4 worm cellular contexts compared by ENCODE assay signal in genomic region chrX:9822606-9823264, ce11.
TF ChIP-seq lines count a peak whose summit lies in the region.

No protein-coding gene starts in this region.

TF ChIP-seq in whole organism, L1 larva, 84 proteins besides CTCF, POLR2A, EP300 and RAD21 (continued from another document and continues in another):
- TF ChIP-seq ceh-63 (GFP tag; optimal IDR thresholded peaks at IDR 0.05; lab: Kevin White, UChicago) (no peak), ama-1 (optimal IDR thresholded peaks at IDR 0.05; lab: Kevin White, UChicago) (no peak), ceh-90 (tag; optimal IDR thresholded peaks at IDR 0.05; lab: Kevin White, UChicago) (no peak), jun-1 (tag; optimal IDR thresholded peaks at IDR 0.05; lab: Kevin White, UChicago) (peak; percentile 71), nhr-19 (GFP tag; conservative IDR thresholded peaks at IDR 0.05; lab: Robert Waterston, UW) (peak; percentile 25; the same call in 1 of the 2 replicates), ceh-82 (tag; optimal IDR thresholded peaks at IDR 0.05; lab: Kevin White, UChicago) (peak in 1 of 3 experiments; percentile 3), C34B4.2 (tag; optimal IDR thresholded peaks at IDR 0.05; lab: Kevin White, UChicago) (no peak), mdl-1 (tag; optimal IDR thresholded peaks at IDR 0.05; lab: Kevin White, UChicago) (no peak), xbp-1 (tag; optimal IDR thresholded peaks at IDR 0.05; lab: Kevin White, UChicago) (peak; percentile 54), ces-1 (GFP tag; optimal IDR thresholded peaks at IDR 0.05; lab: Kevin White, UChicago) (no peak), hpl-2 (GFP tag; optimal IDR thresholded peaks at IDR 0.05; lab: Kevin White, UChicago) (no peak), unc-62 (GFP tag; optimal IDR thresholded peaks at IDR 0.05; lab: Kevin White, UChicago) (no peak), ets-5 (GFP tag; IDR thresholded peaks at IDR 0.05; lab: Robert Waterston, UW) (no peak), mef-2 (tag; optimal IDR thresholded peaks at IDR 0.05; lab: Kevin White, UChicago) (no peak), C16A3.4 (tag; optimal IDR thresholded peaks at IDR 0.05; lab: Kevin White, UChicago) (peak; percentile 31), lin-15B (tag; optimal IDR thresholded peaks at IDR 0.05; lab: Kevin White, UChicago) (no peak), Y116A8C.19 (tag; optimal IDR thresholded peaks at IDR 0.05; lab: Kevin White, UChicago; ENCODE audit: borderline replicate concordance) (no peak), egl-13 (tag; optimal IDR thresholded peaks at IDR 0.05; lab: Kevin White, UChicago) (no peak), nhr-76 (tag; optimal IDR thresholded peaks at IDR 0.05; lab: Kevin White, UChicago) (no peak), swsn-7 (tag; optimal IDR thresholded peaks at IDR 0.05; lab: Kevin White, UChicago) (peak; percentile 50), nhr-90 (tag; optimal IDR thresholded peaks at IDR 0.05; lab: Kevin White, UChicago; ENCODE audit: poor library complexity) (peak; percentile 33), zag-1 (tag; optimal IDR thresholded peaks at IDR 0.05; lab: Kevin White, UChicago) (no peak), unc-86 (tag; optimal IDR thresholded peaks at IDR 0.05; lab: Kevin White, UChicago) (no peak), efl-1 (optimal IDR thresholded peaks at IDR 0.05; lab: Kevin White, UChicago) (peak in 1 of 2 experiments; percentile 51), efl-1 (GFP tag; optimal IDR thresholded peaks at IDR 0.05 in 1 of 2; lab: Kevin White, UChicago) (peak in 1 of 2 experiments; percentile 47), nhr-12 (tag; optimal IDR thresholded peaks at IDR 0.05; lab: Kevin White, UChicago) (no peak), alr-1 (tag; optimal IDR thresholded peaks at IDR 0.05; lab: Kevin White, UChicago; ENCODE audit: borderline replicate concordance) (no peak), snu-23 (GFP tag; optimal IDR thresholded peaks at IDR 0.05; lab: Kevin White, UChicago) (peak; percentile 76), sup-37 (GFP tag; optimal IDR thresholded peaks at IDR 0.05; lab: Kevin White, UChicago) (no peak), nhr-71 (tag; optimal IDR thresholded peaks at IDR 0.05; lab: Kevin White, UChicago) (peak; percentile 71), tbx-2 (tag; optimal IDR thresholded peaks at IDR 0.05; lab: Kevin White, UChicago) (peak; percentile 45), C04F5.9 (tag; optimal IDR thresholded peaks at IDR 0.05; lab: Kevin White, UChicago) (no peak), aly-2 (tag; optimal IDR thresholded peaks at IDR 0.05; lab: Kevin White, UChicago) (no peak)

TF ChIP-seq in whole organism, L3 larva, 47 proteins besides CTCF, POLR2A, EP300 and RAD21 (continued from another document):
- TF ChIP-seq eor-1 (tag; optimal IDR thresholded peaks at IDR 0.05; lab: Kevin White, UChicago) (no peak), ceh-28 (tag; optimal IDR thresholded peaks at IDR 0.05; lab: Kevin White, UChicago) (peak; percentile 60), lin-15B (tag; optimal IDR thresholded peaks at IDR 0.05; lab: Kevin White, UChicago) (no peak), snpc-4 (tag; optimal IDR thresholded peaks at IDR 0.05; lab: Kevin White, UChicago) (no peak), fkh-2 (tag; optimal IDR thresholded peaks at IDR 0.05; lab: Kevin White, UChicago) (no peak), daf-12 (tag; optimal IDR thresholded peaks at IDR 0.05; lab: Kevin White, UChicago) (no peak), ZK546.5 (tag; optimal IDR thresholded peaks at IDR 0.05; lab: Kevin White, UChicago) (no peak), skn-1 (tag; optimal IDR thresholded peaks at IDR 0.05; lab: Kevin White, UChicago) (peak; percentile 95), nhr-76 (tag; optimal IDR thresholded peaks at IDR 0.05; lab: Kevin White, UChicago) (no peak), ama-1 (optimal IDR thresholded peaks at IDR 0.05; lab: Kevin White, UChicago) (no peak), R02D3.7 (tag; optimal IDR thresholded peaks at IDR 0.05; lab: Kevin White, UChicago) (no peak), nfya-1 (tag; optimal IDR thresholded peaks at IDR 0.05; lab: Kevin White, UChicago; ENCODE audit: insufficient read depth) (peak; percentile 70)

TF ChIP-seq in whole organism, L4 larva, 104 proteins besides CTCF, POLR2A, EP300 and RAD21 (continued from another document and continues in another):
- TF ChIP-seq nhr-41 (GFP tag; IDR thresholded peaks at IDR 0.05; lab: Robert Waterston, UW), result no peak
- TF ChIP-seq ZK546.5 (tag; optimal IDR thresholded peaks at IDR 0.05; lab: Kevin White, UChicago), result no peak
- TF ChIP-seq vab-7 (GFP tag; IDR thresholded peaks at IDR 0.05; lab: Robert Waterston, UW), result no peak
- no peak for TF ChIP-seq ceh-44 (GFP tag; IDR thresholded peaks at IDR 0.05; lab: Robert Waterston, UW)
- no peak for TF ChIP-seq F37D6.2 (tag; optimal IDR thresholded peaks at IDR 0.05; lab: Kevin White, UChicago)
- TF ChIP-seq zip-2 (tag; optimal IDR thresholded peaks at IDR 0.05; lab: Kevin White, UChicago), result no peak
- peak in 1 of 2 experiments; percentile 93 for TF ChIP-seq unc-62 (GFP tag; optimal IDR thresholded peaks at IDR 0.05 in 1 of 2; lab: Kevin White, UChicago)
- TF ChIP-seq unc-62 (tag; optimal IDR thresholded peaks at IDR 0.05; lab: Kevin White, UChicago), result no peak
- TF ChIP-seq gei-8 (GFP tag; optimal IDR thresholded peaks at IDR 0.05; lab: Kevin White, UChicago), result no peak
- TF ChIP-seq snpc-4 (tag; optimal IDR thresholded peaks at IDR 0.05; lab: Kevin White, UChicago), result no peak
- TF ChIP-seq nhr-76 (tag; optimal IDR thresholded peaks at IDR 0.05; lab: Kevin White, UChicago), result no peak
- peak; percentile 38 for TF ChIP-seq ceh-28 (tag; optimal IDR thresholded peaks at IDR 0.05; lab: Kevin White, UChicago)
- TF ChIP-seq dmd-9 (GFP tag; IDR thresholded peaks at IDR 0.05; lab: Robert Waterston, UW), result no peak
- TF ChIP-seq mxl-3 (GFP tag; optimal IDR thresholded peaks at IDR 0.05; lab: Kevin White, UChicago), result peak; percentile 40
- TF ChIP-seq R02D3.7 (tag; optimal IDR thresholded peaks at IDR 0.05; lab: Kevin White, UChicago), result no peak
- no peak for TF ChIP-seq nhr-10 (tag; optimal IDR thresholded peaks at IDR 0.05; lab: Kevin White, UChicago)
- TF ChIP-seq Y5F2A.4 (GFP tag; optimal IDR thresholded peaks at IDR 0.05; lab: Kevin White, UChicago), result no peak
- no peak for TF ChIP-seq T20F7.1 (GFP tag; optimal IDR thresholded peaks at IDR 0.05; lab: Kevin White, UChicago)
- TF ChIP-seq daf-16 (GFP tag; optimal IDR thresholded peaks at IDR 0.05; lab: Kevin White, UChicago), result no peak
- TF ChIP-seq daf-16 (tag; optimal IDR thresholded peaks at IDR 0.05; lab: Kevin White, UChicago), result peak; percentile 77
- no peak for TF ChIP-seq unc-130 (GFP tag; optimal IDR thresholded peaks at IDR 0.05; lab: Kevin White, UChicago)
- TF ChIP-seq php-3 (GFP tag; IDR thresholded peaks at IDR 0.05; lab: Robert Waterston, UW), result 0 out of 2 replicates have a peak, but pooled peaks have one; percentile 15
- TF ChIP-seq aly-2 (tag; optimal IDR thresholded peaks at IDR 0.05; lab: Kevin White, UChicago), result no peak
- TF ChIP-seq madf-9 (GFP tag; conservative IDR thresholded peaks at IDR 0.05; lab: Robert Waterston, UW), result no peak
- TF ChIP-seq tag-97 (GFP tag; IDR thresholded peaks at IDR 0.05; lab: Robert Waterston, UW), result no peak
- TF ChIP-seq F49E8.2 (tag; optimal IDR thresholded peaks at IDR 0.05; lab: Kevin White, UChicago; ENCODE audit: borderline replicate concordance), result no peak
- no peak for TF ChIP-seq lin-29 (GFP tag; IDR thresholded peaks at IDR 0.05; lab: Robert Waterston, UW)
- no peak for TF ChIP-seq daf-8 (GFP tag; IDR thresholded peaks at IDR 0.05; lab: Robert Waterston, UW)
- no peak for TF ChIP-seq nhr-77 (tag; optimal IDR thresholded peaks at IDR 0.05; lab: Kevin White, UChicago)
- TF ChIP-seq dmd-8 (GFP tag; IDR thresholded peaks at IDR 0.05; lab: Robert Waterston, UW), result no peak
- TF ChIP-seq F26F4.8 (GFP tag; conservative IDR thresholded peaks at IDR 0.05; lab: Robert Waterston, UW), result no peak
- no peak for TF ChIP-seq snpc-1.2 (GFP tag; IDR thresholded peaks at IDR 0.05; lab: Robert Waterston, UW)
- TF ChIP-seq nhr-11 (tag; optimal IDR thresholded peaks at IDR 0.05; lab: Kevin White, UChicago), result peak; percentile 20
- TF ChIP-seq nhr-42 (GFP tag; IDR thresholded peaks at IDR 0.05; lab: Robert Waterston, UW), result no peak
- TF ChIP-seq T26A8.4 (GFP tag; IDR thresholded peaks at IDR 0.05; lab: Robert Waterston, UW), result no peak
- no peak for TF ChIP-seq egl-43 (GFP tag; IDR thresholded peaks at IDR 0.05; lab: Robert Waterston, UW)
- no peak for TF ChIP-seq nhr-111 (GFP tag; optimal IDR thresholded peaks at IDR 0.05; lab: Kevin White, UChicago)
- TF ChIP-seq hlh-30 (tag; optimal IDR thresholded peaks at IDR 0.05; lab: Kevin White, UChicago; ENCODE audit: insufficient read depth), result peak; percentile 61
- TF ChIP-seq spr-1 (tag; optimal IDR thresholded peaks at IDR 0.05; lab: Kevin White, UChicago), result no peak
- no peak for TF ChIP-seq unc-39 (tag; optimal IDR thresholded peaks at IDR 0.05; lab: Kevin White, UChicago)
- TF ChIP-seq mep-1 (tag; optimal IDR thresholded peaks at IDR 0.05; lab: Kevin White, UChicago), result peak; percentile 85
- no peak for TF ChIP-seq zfp-2 (tag; optimal IDR thresholded peaks at IDR 0.05; lab: Kevin White, UChicago)
- no peak for TF ChIP-seq lsy-2 (tag; optimal IDR thresholded peaks at IDR 0.05; lab: Kevin White, UChicago)
- no peak for TF ChIP-seq D1046.2 (GFP tag; IDR thresholded peaks at IDR 0.05; lab: Robert Waterston, UW)
- TF ChIP-seq aha-1 (tag; lab: Kevin White, UChicago), result no peak
- no peak for TF ChIP-seq ctbp-1 (GFP tag; IDR thresholded peaks at IDR 0.05; lab: Robert Waterston, UW)
- TF ChIP-seq ceh-32 (tag; optimal IDR thresholded peaks at IDR 0.05; lab: Kevin White, UChicago; ENCODE audit: poor library complexity), result no peak
- TF ChIP-seq ZK337.2 (GFP tag; IDR thresholded peaks at IDR 0.05; lab: Robert Waterston, UW), result no peak
- peak; percentile 45 for TF ChIP-seq nhr-28 (tag; optimal IDR thresholded peaks at IDR 0.05; lab: Kevin White, UChicago)

TF ChIP-seq in whole organism, late embryonic, 69 proteins besides CTCF, POLR2A, EP300 and RAD21 (continued from another document):
- TF ChIP-seq ceh-31 (tag; optimal IDR thresholded peaks at IDR 0.05; lab: Kevin White, UChicago), result peak; percentile 59
- no peak for TF ChIP-seq unc-86 (tag; optimal IDR thresholded peaks at IDR 0.05; lab: Kevin White, UChicago)
- peak; percentile 55 for TF ChIP-seq tbx-2 (tag; optimal IDR thresholded peaks at IDR 0.05; lab: Kevin White, UChicago)
- no peak for TF ChIP-seq hlh-15 (tag; optimal IDR thresholded peaks at IDR 0.05; lab: Kevin White, UChicago)
- no peak for TF ChIP-seq hlh-8 (tag; optimal IDR thresholded peaks at IDR 0.05; lab: Kevin White, UChicago)
